Fruit fly (Drosophila melanogaster) whole organism, embryonic: Measurements from ENCODE around the gene trk.

Experiments used
- Atf3 ChIP-seq: fragments of 200-800 bp; sonication (Bioruptor generic); optimal IDR thresholded peaks from 3 replicates; lab custom pipeline; 2016; ENCODE audit warnings: missing biosample characterization, missing genetic modification characterization
- Atf6 ChIP-seq: fragments of 200-800 bp; sonication (Bioruptor generic); IDR thresholded peaks from 2 replicates; pipeline ENCODE4 v1.3.6; 2022; ENCODE audit warnings: missing biosample characterization, missing genetic modification characterization
- BEAF-32 ChIP-seq: fragments of 200-800 bp; sonication (Bioruptor generic); optimal IDR thresholded peaks from 3 replicates; lab custom pipeline; 2017; ENCODE audit warnings: missing biosample characterization, missing genetic modification characterization, mild to moderate bottlenecking, moderate library complexity, missing genetic modification reagents
- C15 ChIP-seq: fragments of 200-800 bp; sonication (Bioruptor generic); IDR thresholded peaks from 3 replicates; pipeline ENCODE4 v1.3.6; 2022; ENCODE audit warnings: missing biosample characterization, missing genetic modification characterization
- CG10321 ChIP-seq: fragments of 200-800 bp; sonication (Bioruptor generic); IDR thresholded peaks from 2 replicates; pipeline ENCODE4 v1.3.6; 2022; ENCODE audit warnings: missing biosample characterization, missing genetic modification characterization
- CG10431 ChIP-seq: fragments of 200-800 bp; sonication (Bioruptor generic); optimal IDR thresholded peaks from 3 replicates; lab custom pipeline; 2018; ENCODE audit warnings: missing biosample characterization, mild to moderate bottlenecking, missing genetic modification characterization
- CG10543 ChIP-seq: fragments of 200-800 bp; sonication (Bioruptor generic); optimal IDR thresholded peaks from 3 replicates; lab custom pipeline; 2017; ENCODE audit warnings: missing biosample characterization, mild to moderate bottlenecking, missing genetic modification characterization, moderate library complexity
- CG10959 ChIP-seq: fragments of 200-800 bp; sonication (Bioruptor generic); IDR thresholded peaks from 2 replicates; pipeline ENCODE4 v1.3.6; 2022; ENCODE audit warnings: missing biosample characterization, missing genetic modification characterization
- CG11398 ChIP-seq: fragments of 200-800 bp; sonication (Bioruptor generic); optimal IDR thresholded peaks from 2 replicates; lab custom pipeline; 2016; ENCODE audit warnings: missing biosample characterization, missing genetic modification characterization
- CG14050 ChIP-seq: fragments of 200-800 bp; sonication (Bioruptor generic); IDR thresholded peaks from 3 replicates; pipeline ENCODE4 v1.3.6; 2022; ENCODE audit warnings: missing biosample characterization, missing genetic modification characterization
- CG14860 ChIP-seq: fragments of 200-800 bp; sonication (Bioruptor generic); IDR thresholded peaks from 3 replicates; pipeline ENCODE4 v1.3.6; 2022; ENCODE audit warnings: missing biosample characterization, missing genetic modification characterization; ENCODE audit not compliant: partially characterized antibody
- CG1603 ChIP-seq: fragments of 200-800 bp; sonication (Bioruptor generic); optimal IDR thresholded peaks from 2 replicates; lab custom pipeline; 2019; ENCODE audit warnings: missing biosample characterization, mild to moderate bottlenecking, missing genetic modification characterization, moderate library complexity
- CG17361 ChIP-seq: fragments of 200-800 bp; sonication (Bioruptor generic); IDR thresholded peaks from 3 replicates; pipeline ENCODE4 v1.3.6; 2022; ENCODE audit warnings: missing biosample characterization, missing genetic modification characterization
- CG17612 ChIP-seq: fragments of 200-800 bp; sonication (Bioruptor generic); IDR thresholded peaks from 2 replicates; pipeline ENCODE4 v1.3.6; 2022; ENCODE audit warnings: missing biosample characterization, missing genetic modification characterization
- CG1792 ChIP-seq: fragments of 200-800 bp; sonication (Bioruptor generic); optimal IDR thresholded peaks from 2 replicates; lab custom pipeline; 2016; ENCODE audit warnings: missing biosample characterization, missing genetic modification characterization
- CG2116 ChIP-seq: fragments of 200-800 bp; sonication (Bioruptor generic); optimal IDR thresholded peaks from 3 replicates; lab custom pipeline; 2018; ENCODE audit warnings: missing biosample characterization, mild to moderate bottlenecking, missing genetic modification characterization
- CG2202 ChIP-seq: fragments of 200-800 bp; sonication (Bioruptor generic); optimal IDR thresholded peaks from 2 replicates; lab custom pipeline; 2018; ENCODE audit warnings: missing biosample characterization, mild to moderate bottlenecking, missing genetic modification characterization
- CG32532 ChIP-seq: fragments of 200-800 bp; sonication (Bioruptor generic); IDR thresholded peaks from 2 replicates; pipeline ENCODE4 v1.3.6; 2022; ENCODE audit warnings: missing biosample characterization, missing genetic modification characterization
- CG34224 ChIP-seq: fragments of 200-800 bp; sonication (Bioruptor generic); IDR thresholded peaks from 3 replicates; pipeline ENCODE4 v1.3.6; 2022; ENCODE audit warnings: missing biosample characterization, missing genetic modification characterization; ENCODE audit not compliant: partially characterized antibody
- CG34376 ChIP-seq: fragments of 200-800 bp; sonication (Bioruptor generic); optimal IDR thresholded peaks from 2 replicates; lab custom pipeline; 2018; ENCODE audit warnings: missing biosample characterization, mild to moderate bottlenecking, missing genetic modification characterization
- CG4730 ChIP-seq: fragments of 200-800 bp; sonication (Bioruptor generic); IDR thresholded peaks from 2 replicates; pipeline ENCODE4 v1.3.6; 2022; ENCODE audit warnings: missing biosample characterization, missing genetic modification characterization
- CG5953 ChIP-seq: fragments of 200-800 bp; sonication (Bioruptor generic); IDR thresholded peaks from 2 replicates; pipeline ENCODE4 v1.3.6; 2022; ENCODE audit warnings: missing biosample characterization, missing genetic modification characterization
- CG6791 ChIP-seq: fragments of 200-800 bp; sonication (Bioruptor generic); IDR thresholded peaks from 3 replicates; pipeline ENCODE4 v1.3.6; 2022; ENCODE audit warnings: missing biosample characterization, missing genetic modification characterization; ENCODE audit not compliant: partially characterized antibody
- CG9797 ChIP-seq: fragments of 200-800 bp; sonication (Bioruptor generic); optimal IDR thresholded peaks from 3 replicates; lab custom pipeline; 2018; ENCODE audit warnings: missing biosample characterization, mild to moderate bottlenecking, missing genetic modification characterization
- HLH4C ChIP-seq: fragments of 200-800 bp; sonication (Bioruptor generic); IDR thresholded peaks from 3 replicates; pipeline ENCODE4 v1.3.6; 2022; ENCODE audit warnings: missing biosample characterization, missing genetic modification characterization; ENCODE audit not compliant: partially characterized antibody
- Jarid2 ChIP-seq: fragments of 200-800 bp; sonication (Bioruptor generic); optimal IDR thresholded peaks from 3 replicates; lab custom pipeline; 2017; ENCODE audit warnings: mild to moderate bottlenecking, missing biosample characterization, missing genetic modification reagents, missing genetic modification characterization
- Kr ChIP-seq: fragments of 200-800 bp; sonication (Bioruptor generic); optimal IDR thresholded peaks from 2 replicates; lab custom pipeline; 2017; ENCODE audit warnings: missing biosample characterization, mild to moderate bottlenecking, missing genetic modification characterization
- Lhr ChIP-seq: fragments of 200-800 bp; sonication (Bioruptor generic); optimal IDR thresholded peaks from 3 replicates; lab custom pipeline; 2017; ENCODE audit warnings: mild to moderate bottlenecking, missing biosample characterization, missing genetic modification reagents, missing genetic modification characterization
- Neu2 ChIP-seq: fragments of 200-800 bp; sonication (Bioruptor generic); optimal IDR thresholded peaks from 3 replicates; lab custom pipeline; 2016; ENCODE audit warnings: missing biosample characterization, missing genetic modification characterization, borderline replicate concordance
- Sry-δ ChIP-seq: fragments of 200-800 bp; sonication (Bioruptor generic); optimal IDR thresholded peaks from 2 replicates; lab custom pipeline; 2016; ENCODE audit warnings: missing biosample characterization, missing genetic modification characterization
- YL-1 ChIP-seq: fragments of 200-800 bp; sonication (Bioruptor generic); optimal IDR thresholded peaks from 3 replicates; lab custom pipeline; 2017; ENCODE audit warnings: missing biosample characterization, mild to moderate bottlenecking, missing genetic modification characterization
- gce ChIP-seq: fragments of 200-800 bp; sonication (Bioruptor generic); IDR thresholded peaks from 3 replicates; pipeline ENCODE4 v1.3.6; 2022; ENCODE audit warnings: missing biosample characterization, missing genetic modification characterization
- gfzf ChIP-seq: fragments of 200-800 bp; sonication (Bioruptor generic); optimal IDR thresholded peaks from 2 replicates; lab custom pipeline; 2016; ENCODE audit warnings: missing biosample characterization, mild to moderate bottlenecking, missing genetic modification characterization, moderate library complexity
- inv ChIP-seq: fragments of 200-800 bp; sonication (Bioruptor generic); IDR thresholded peaks from 2 replicates; pipeline ENCODE4 v1.3.6; 2022; ENCODE audit warnings: missing biosample characterization, missing genetic modification characterization; ENCODE audit not compliant: partially characterized antibody
- jigr1 ChIP-seq: fragments of 200-800 bp; sonication (Bioruptor generic); IDR thresholded peaks from 3 replicates; pipeline ENCODE4 v1.3.6; 2022; ENCODE audit warnings: missing biosample characterization, missing genetic modification characterization
- oc ChIP-seq: fragments of 200-800 bp; sonication (Bioruptor generic); optimal IDR thresholded peaks from 2 replicates; lab custom pipeline; 2018; ENCODE audit warnings: missing biosample characterization, mild to moderate bottlenecking, missing genetic modification characterization, moderate library complexity
- p53 ChIP-seq: fragments of 200-800 bp; sonication (Bioruptor generic); optimal IDR thresholded peaks from 2 replicates; lab custom pipeline; 2016; ENCODE audit warnings: missing biosample characterization, missing genetic modification characterization
- pzg ChIP-seq: fragments of 200-800 bp; sonication (Bioruptor generic); optimal IDR thresholded peaks from 3 replicates; lab custom pipeline; 2018; ENCODE audit warnings: missing biosample characterization, mild to moderate bottlenecking, missing genetic modification characterization, moderate library complexity
- sc ChIP-seq, 3 experiments: fragments of >200 bp in 2 of 3; fragments of 200-800 bp in 1 of 3; sonication (Bioruptor generic) in 1 of 3; optimal IDR thresholded peaks; 2 replicates in 2 of 3; 3 replicates in 1 of 3; lab custom pipeline; 2017; ENCODE audit warnings: mild to moderate bottlenecking in 1 of 3, missing biosample characterization in 1 of 3, missing genetic modification characterization in 1 of 3, missing genetic modification reagents in 1 of 3
- sens ChIP-seq: fragments of 200-800 bp; sonication (Bioruptor generic); peaks from one replicate; lab custom pipeline; 2016; ENCODE audit warnings: missing biosample characterization, missing genetic modification characterization
- sna ChIP-seq: fragments of 200-800 bp; sonication (Bioruptor generic); IDR thresholded peaks from 2 replicates; pipeline ENCODE4 v1.3.6; 2022; ENCODE audit warnings: missing biosample characterization, missing genetic modification characterization; ENCODE audit not compliant: partially characterized antibody
- stc ChIP-seq: fragments of 200-800 bp; sonication (Bioruptor generic); IDR thresholded peaks from 2 replicates; pipeline ENCODE4 v1.3.6; 2022; ENCODE audit warnings: missing biosample characterization, missing genetic modification characterization
- stwl ChIP-seq: fragments of 200-800 bp; sonication (Bioruptor generic); optimal IDR thresholded peaks from 3 replicates; lab custom pipeline; 2018; ENCODE audit warnings: missing biosample characterization, mild to moderate bottlenecking, missing genetic modification characterization, moderate library complexity
- tll ChIP-seq, 2 experiments: fragments of 200-800 bp in 1 of 2; fragments of >200 bp in 1 of 2; sonication (Bioruptor generic) in 1 of 2; optimal IDR thresholded peaks; 2 replicates each; lab custom pipeline; 2017 to 2019; ENCODE audit warnings: missing biosample characterization in 2 of 2, missing genetic modification characterization in 2 of 2, mild to moderate bottlenecking in 1 of 2, moderate library complexity in 1 of 2
- tna ChIP-seq: fragments of 200-800 bp; sonication (Bioruptor generic); IDR thresholded peaks from 2 replicates; pipeline ENCODE4 v1.3.6; 2022; ENCODE audit warnings: missing biosample characterization, missing genetic modification characterization; ENCODE audit not compliant: partially characterized antibody
- tup ChIP-seq: fragments of 200-800 bp; sonication (Bioruptor generic); optimal IDR thresholded peaks from 2 replicates; lab custom pipeline; 2016; ENCODE audit warnings: missing biosample characterization, mild to moderate bottlenecking, missing genetic modification characterization, moderate library complexity
- tx ChIP-seq: fragments of 200-800 bp; sonication (Bioruptor generic); optimal IDR thresholded peaks from 2 replicates; lab custom pipeline; 2016; ENCODE audit warnings: missing biosample characterization, missing genetic modification characterization
- unc-4 ChIP-seq: fragments of 200-800 bp; sonication (Bioruptor generic); IDR thresholded peaks from 2 replicates; pipeline ENCODE4 v1.3.6; 2022; ENCODE audit warnings: missing biosample characterization, missing genetic modification characterization; ENCODE audit not compliant: partially characterized antibody
- vnd ChIP-seq: fragments of 200-800 bp; sonication (Bioruptor generic); IDR thresholded peaks from 3 replicates; pipeline ENCODE4 v1.3.6; 2022; ENCODE audit warnings: missing biosample characterization, missing genetic modification characterization; ENCODE audit not compliant: partially characterized antibody

Gene trk

dm6 chr2L:10230455-10230854 lies 41.7 kb downstream of the trk start (continued):
- TF ChIP-seq CG1603 (tag; lab: Kevin White, UChicago) (peak; percentile 7), jigr1 (no peak), sc (optimal IDR thresholded peaks at IDR 0.05; lab: Kevin White, UChicago) (no peak), sc (GFP tag; optimal IDR thresholded peaks at IDR 0.05; lab: Kevin White, UChicago) (no peak), CG9797 (GFP tag; lab: Kevin White, UChicago) (peak; percentile 28), oc (tag; lab: Kevin White, UChicago) (no peak), pzg (peak; percentile 13), CG10321 (GFP tag; lab: Robert Waterston, UW) (no peak), Neu2 (GFP tag; lab: Kevin White, UChicago) (peak; percentile 96), CG32532 (no peak), vnd (GFP tag; lab: Robert Waterston, UW) (peak; percentile 44; the same call in 2 of the 3 replicates), gfzf (GFP tag; lab: Kevin White, UChicago) (peak; percentile 41), stwl (tag; lab: Kevin White, UChicago) (peak; percentile 11), CG17361 (GFP tag; lab: Robert Waterston, UW) (0 out of 3 replicates have a peak, but pooled peaks have one; percentile 10), unc-4 (GFP tag; lab: Robert Waterston, UW) (peak; percentile 60; the same call in 1 of the 2 replicates), CG5953 (GFP tag; lab: Robert Waterston, UW) (no peak), CG14050 (GFP tag; lab: Robert Waterston, UW) (no peak), BEAF-32 (GFP tag; lab: Kevin White, UChicago) (peak; percentile 62), Atf6 (GFP tag; lab: Robert Waterston, UW) (no peak), CG17612 (GFP tag; lab: Robert Waterston, UW) (no peak), Jarid2 (no peak), stc (GFP tag; lab: Robert Waterston, UW) (no peak), CG1792 (GFP tag; lab: Kevin White, UChicago) (no peak), YL-1 (no peak), tup (GFP tag; lab: Kevin White, UChicago) (no peak), CG10543 (GFP tag; lab: Kevin White, UChicago) (no peak), sens (peak; percentile 41), gce (GFP tag; lab: Robert Waterston, UW) (no peak), Sry-δ (GFP tag; lab: Kevin White, UChicago) (peak; percentile 56), CG2116 (GFP tag; lab: Kevin White, UChicago) (peak; percentile 24), CG34376 (no peak), CG10959 (GFP tag; lab: Robert Waterston, UW) (no peak), CG11398 (GFP tag; lab: Kevin White, UChicago) (no peak), p53 (GFP tag; lab: Kevin White, UChicago) (no peak), CG34224 (peak; percentile 44), CG10431 (GFP tag; lab: Kevin White, UChicago) (no peak), tx (GFP tag; lab: Kevin White, UChicago) (no peak), CG4730 (no peak), CG2202 (no peak), tna (GFP tag; lab: Robert Waterston, UW) (peak; percentile 46; the same call in 1 of the 2 replicates), inv (GFP tag; lab: Robert Waterston, UW) (peak; percentile 37; the same call in 1 of the 2 replicates), C15 (GFP tag; lab: Robert Waterston, UW) (no peak), Lhr (GFP tag; lab: Kevin White, UChicago) (peak; percentile 32), CG14860 (0 out of 3 replicates have a peak, but pooled peaks have one; percentile 35), Atf3 (GFP tag; lab: Kevin White, UChicago) (no peak), sna (0 out of 2 replicates have a peak, but pooled peaks have one; percentile 50), CG6791 (GFP tag; lab: Robert Waterston, UW) (peak; percentile 60; the same call in 2 of the 3 replicates), tll (GFP tag; optimal IDR thresholded peaks at IDR 0.05; lab: Kevin White, UChicago) (no peak), HLH4C (peak; percentile 47; the same call in 1 of the 3 replicates), Kr (GFP tag; lab: Kevin White, UChicago) (no peak)
